Worm (Caenorhabditis elegans): ENCODE results near the gene dnc-2.

- TF ChIP-seq nhr-84 (tag; optimal IDR thresholded peaks at IDR 0.05): no peak
- TF ChIP-seq sox-4 (tag; optimal IDR thresholded peaks at IDR 0.05): no peak
- TF ChIP-seq ceh-90 (tag; optimal IDR thresholded peaks at IDR 0.05): no peak
- TF ChIP-seq fos-1 (tag; optimal IDR thresholded peaks at IDR 0.05): no peak
- TF ChIP-seq lsy-2 (tag; optimal IDR thresholded peaks at IDR 0.05): peak; percentile 37
- TF ChIP-seq sptf-1 (tag; optimal IDR thresholded peaks at IDR 0.05): no peak
- no peak for TF ChIP-seq unc-62 (GFP tag; optimal IDR thresholded peaks at IDR 0.05)
These were observed 5.7 kb downstream of the dnc-2 start, which contains the start of the genes tdo-2 and C28H8.2 for ce11 chrIII:5919799-5920387.

Measured in whole organism, L1 larva.